Worm (Caenorhabditis elegans) whole organism, L4/young adult: ENCODE data around the gene M106.7.
"Not testable (repeated sequence)": the region's sequence is repeated elsewhere in the genome, so short reads cannot be mapped to it uniquely, and the experiment has no call there.

ENCODE experiments used
- W03F9.2 ChIP-seq: fragments of 150-350 bp; optimal IDR thresholded peaks from 2 replicates; lab custom pipeline; 2014; ENCODE audit warnings: missing biosample characterization, missing genetic modification characterization
- dao-5 ChIP-seq: sonication (generic microtip); optimal IDR thresholded peaks from 2 replicates; lab custom pipeline; 2016; ENCODE audit warnings: missing genotype, missing genetic modification characterization, moderate library complexity, missing compliant biosample characterization
- him-1 ChIP-seq: sonication (generic microtip); optimal IDR thresholded peaks from 2 replicates; lab custom pipeline; 2016; ENCODE audit warnings: missing genotype, missing genetic modification reagents, missing genetic modification characterization, missing compliant biosample characterization

DNA sequence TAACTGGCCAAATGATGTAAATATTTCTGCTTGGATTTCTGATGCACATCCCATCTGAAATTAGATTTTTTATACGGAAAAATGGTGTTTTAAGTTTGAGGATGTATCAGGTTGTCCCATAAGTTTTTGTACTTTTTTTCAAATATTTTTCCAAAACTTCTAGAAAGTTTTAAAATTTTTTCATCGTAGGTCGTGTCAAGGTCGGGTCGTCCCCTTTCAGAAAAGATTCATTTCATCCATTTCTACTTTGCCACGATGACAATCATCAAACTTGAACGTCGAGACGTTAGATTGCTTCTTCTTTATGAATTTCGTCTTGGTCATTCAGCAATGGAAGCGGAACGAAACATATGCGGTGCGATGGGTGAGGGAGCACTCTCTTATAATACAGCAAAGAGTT is 47.4 kb upstream of the M106.7 start, which contains the start of gene sra-12:
- not testable (repeated sequence) for TF ChIP-seq him-1, W03F9.2, dao-5 (tag; lab: Kevin White, UChicago)
